Worm (Caenorhabditis elegans): ENCODE results near the gene gcy-5.

ce11 chrII:10315252-10315651 is 767 bp downstream of the gcy-5 start, which contains the start of gene idpp-8:
- TF ChIP-seq hlh-6 (tag; optimal IDR thresholded peaks at IDR 0.05): no peak
- TF ChIP-seq syd-9 (tag; optimal IDR thresholded peaks at IDR 0.05): no peak
- TF ChIP-seq ama-1 (optimal IDR thresholded peaks at IDR 0.05): no peak
- TF ChIP-seq pqm-1 (tag; optimal IDR thresholded peaks at IDR 0.05): no peak
- TF ChIP-seq hlh-30 (tag; optimal IDR thresholded peaks at IDR 0.05; ENCODE audit: insufficient read depth): no peak
- TF ChIP-seq rnt-1 (tag; optimal IDR thresholded peaks at IDR 0.05): no peak
- TF ChIP-seq ceh-2 (tag; optimal IDR thresholded peaks at IDR 0.05): no peak
- no peak for TF ChIP-seq sox-4 (tag; optimal IDR thresholded peaks at IDR 0.05)
- TF ChIP-seq elt-2 (tag; optimal IDR thresholded peaks at IDR 0.05): no peak
- TF ChIP-seq che-1 (tag; optimal IDR thresholded peaks at IDR 0.05): no peak
